Fruit fly (Drosophila melanogaster) Kc167 (cell line): ENCODE measurements around the gene CG11178.

ENCODE experiments used
- Myc ChIP-seq: fragments of >200 bp; optimal IDR thresholded peaks from 2 replicates; lab custom pipeline; 2017; ENCODE audit warnings: missing external identifiers
- Sin3A ChIP-seq: fragments of >200 bp; optimal IDR thresholded peaks from 2 replicates; lab custom pipeline; 2018; ENCODE audit warnings: missing external identifiers
- h ChIP-seq: fragments of >200 bp; optimal IDR thresholded peaks from 3 replicates; lab custom pipeline; 2018; ENCODE audit warnings: missing external identifiers
- insv ChIP-seq: fragments of >200 bp; optimal IDR thresholded peaks from 3 replicates; lab custom pipeline; 2018; ENCODE audit warnings: missing external identifiers
- psq ChIP-seq: fragments of >200 bp; optimal IDR thresholded peaks from 2 replicates; lab custom pipeline; 2017; ENCODE audit warnings: missing external identifiers
- ttk ChIP-seq: sonication (Bioruptor generic); optimal IDR thresholded peaks from 2 replicates; lab custom pipeline; 2017; ENCODE audit warnings: missing external identifiers

Gene CG11178

dm6 chrX:13579322-13579721 lies 26.2 kb upstream of the CG11178 start:
- TF ChIP-seq Myc = no peak
- TF ChIP-seq ttk (lab: Kevin White, UChicago) = no peak
- no peak for TF ChIP-seq insv
- no peak for TF ChIP-seq psq
- no peak for TF ChIP-seq Sin3A
- TF ChIP-seq h (lab: Kevin White, UChicago) = no peak

DNA sequence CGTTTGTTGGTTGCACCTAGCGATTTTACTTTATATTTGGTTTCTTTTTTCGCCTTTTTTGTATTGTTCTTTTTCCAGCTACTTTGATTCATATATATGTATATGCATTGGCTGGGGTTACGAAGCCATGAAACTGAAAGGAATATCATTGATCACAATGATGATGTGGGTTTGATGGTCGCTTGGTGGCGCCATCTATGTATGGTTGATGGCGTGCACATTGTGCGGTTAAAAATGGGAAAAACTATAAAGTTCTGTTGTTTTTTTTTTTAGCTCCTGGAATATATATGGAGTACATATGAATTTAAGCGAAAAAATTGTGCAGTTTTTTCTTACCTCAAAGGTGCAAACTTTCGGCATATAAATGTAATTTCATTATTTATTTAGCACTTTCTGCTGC lies 18.6 kb upstream of the CG11178 start:
- no peak for TF ChIP-seq h (lab: Kevin White, UChicago)
- no peak for TF ChIP-seq Myc
- no peak for TF ChIP-seq ttk (lab: Kevin White, UChicago)
- TF ChIP-seq Sin3A = no peak
- no peak for TF ChIP-seq psq
- TF ChIP-seq insv = no peak

DNA sequence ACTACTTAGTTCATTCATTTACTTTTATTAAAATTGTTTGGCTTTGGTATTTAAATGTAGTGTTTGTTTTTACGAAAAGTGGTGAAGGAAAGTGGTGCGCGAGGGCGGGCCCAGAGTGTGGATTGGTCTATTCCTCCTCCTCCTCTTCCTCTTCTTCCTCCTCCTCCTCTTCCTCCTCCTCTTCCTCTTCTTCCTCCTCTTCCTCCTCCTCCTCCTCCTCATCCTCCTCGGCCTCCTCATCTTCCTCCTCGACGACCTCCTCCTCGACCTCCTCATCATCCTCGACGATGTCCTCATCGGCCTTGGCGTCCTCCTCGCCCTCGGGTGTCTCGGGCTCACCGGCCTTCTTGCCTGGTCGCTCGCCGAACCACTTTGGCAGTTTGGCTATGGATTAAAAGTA lies 11.8 kb upstream of the CG11178 start:
- TF ChIP-seq insv (no peak), h (lab: Kevin White, UChicago) (no peak), Sin3A (no peak), psq (no peak), Myc (no peak), ttk (lab: Kevin White, UChicago) (no peak)

DNA sequence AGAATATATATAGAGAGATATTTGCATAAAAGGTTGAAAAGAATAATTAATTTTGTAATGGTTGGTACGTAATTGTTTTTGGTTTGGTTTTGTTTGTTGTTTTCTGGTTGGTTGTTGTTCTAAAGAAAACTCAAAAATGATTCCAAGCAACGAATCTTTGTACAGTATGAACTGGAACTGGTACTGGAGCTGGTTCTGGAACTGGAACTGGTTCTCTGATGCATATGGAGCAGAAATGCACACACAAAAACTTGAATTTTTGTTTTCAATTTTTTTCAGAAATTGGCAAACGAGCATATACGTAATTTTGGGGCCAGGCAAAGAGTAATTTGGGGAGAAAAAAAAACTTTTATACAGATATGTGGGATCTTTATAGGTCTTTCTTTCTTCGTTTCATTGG lies 7.7 kb upstream of the CG11178 start:
- no peak for TF ChIP-seq ttk (lab: Kevin White, UChicago)
- TF ChIP-seq insv = no peak
- TF ChIP-seq psq = no peak

- TF ChIP-seq ttk (lab: Kevin White, UChicago) (no peak), Sin3A (no peak), h (lab: Kevin White, UChicago) (no peak), psq (no peak), insv (no peak), Myc (no peak)
Measured at dm6 chrX:13602071-13602858, 3.2 kb upstream of the CG11178 start, which contains the start of gene up. TSS of gene up (minus strand) at chrX:13602578.

- no peak for TF ChIP-seq h (lab: Kevin White, UChicago)
- TF ChIP-seq Myc = no peak
- TF ChIP-seq psq = no peak
- TF ChIP-seq ttk (lab: Kevin White, UChicago) = no peak
- no peak for TF ChIP-seq insv
Measured at dm6 chrX:13604499-13604898, 982 bp upstream of the CG11178 start.

- TF ChIP-seq Sin3A (no peak), insv (no peak), ttk (lab: Kevin White, UChicago) (no peak), h (lab: Kevin White, UChicago) (no peak), Myc (no peak), psq (no peak)
Measured at dm6 chrX:13605942-13606491, 536 bp downstream of the CG11178 start.

dm6 chrX:13611884-13612283 lies 6.4 kb downstream of the CG11178 start, which contains the start of the genes Ndc80 and BthD:
TSS of gene Ndc80 (minus strand) at chrX:13612062.
TSS of gene BthD (plus strand) at chrX:13612131.
- TF ChIP-seq Myc (no peak), Sin3A (no peak), h (lab: Kevin White, UChicago) (no peak), insv (no peak), psq (no peak)

- no peak for TF ChIP-seq Myc
- TF ChIP-seq psq = no peak
- TF ChIP-seq Sin3A = no peak
- TF ChIP-seq h (lab: Kevin White, UChicago) = no peak
Measured at dm6 chrX:13615992-13616391, 10.5 kb downstream of the CG11178 start.

DNA sequence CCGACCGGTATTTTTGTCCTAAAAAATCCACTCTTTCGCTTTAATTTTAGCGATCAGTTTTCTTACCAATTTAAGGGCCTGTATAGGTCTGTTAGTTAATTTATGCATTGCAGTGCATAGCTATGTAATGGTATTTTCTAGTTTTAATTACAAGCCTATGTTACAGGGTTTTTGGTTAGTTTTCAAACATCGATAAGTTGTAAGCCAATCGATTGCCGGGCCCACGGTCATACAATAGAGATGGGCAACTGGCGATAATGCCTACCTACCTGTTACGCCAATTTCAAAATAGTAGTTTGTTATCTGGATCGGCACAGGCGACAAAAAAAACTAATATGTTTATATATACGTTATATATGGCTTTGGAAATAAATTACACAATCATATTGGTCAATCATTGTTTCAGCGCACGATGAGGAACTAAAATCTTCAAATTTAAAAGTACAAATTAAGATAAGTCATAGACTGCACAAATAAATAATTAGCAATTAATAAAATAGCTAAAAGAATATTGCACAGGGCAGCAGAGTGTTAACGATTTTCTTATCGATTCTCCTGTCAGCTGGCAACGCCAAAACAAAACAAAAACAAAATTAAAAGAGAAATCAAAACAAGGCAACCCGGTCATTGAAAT lies 11.1 kb downstream of the CG11178 start, which contains the start of the genes tth and Tango2:
tth (minus strand) TSS at position 170 of the 634 bp plus-strand sequence.
Tango2 (plus strand) TSS at position 573 of the 634 bp plus-strand sequence.
- no peak for TF ChIP-seq insv
- no peak for TF ChIP-seq psq
- TF ChIP-seq ttk (lab: Kevin White, UChicago) = no peak
- no peak for TF ChIP-seq h (lab: Kevin White, UChicago)
- TF ChIP-seq Sin3A = no peak
- no peak for TF ChIP-seq Myc

DNA sequence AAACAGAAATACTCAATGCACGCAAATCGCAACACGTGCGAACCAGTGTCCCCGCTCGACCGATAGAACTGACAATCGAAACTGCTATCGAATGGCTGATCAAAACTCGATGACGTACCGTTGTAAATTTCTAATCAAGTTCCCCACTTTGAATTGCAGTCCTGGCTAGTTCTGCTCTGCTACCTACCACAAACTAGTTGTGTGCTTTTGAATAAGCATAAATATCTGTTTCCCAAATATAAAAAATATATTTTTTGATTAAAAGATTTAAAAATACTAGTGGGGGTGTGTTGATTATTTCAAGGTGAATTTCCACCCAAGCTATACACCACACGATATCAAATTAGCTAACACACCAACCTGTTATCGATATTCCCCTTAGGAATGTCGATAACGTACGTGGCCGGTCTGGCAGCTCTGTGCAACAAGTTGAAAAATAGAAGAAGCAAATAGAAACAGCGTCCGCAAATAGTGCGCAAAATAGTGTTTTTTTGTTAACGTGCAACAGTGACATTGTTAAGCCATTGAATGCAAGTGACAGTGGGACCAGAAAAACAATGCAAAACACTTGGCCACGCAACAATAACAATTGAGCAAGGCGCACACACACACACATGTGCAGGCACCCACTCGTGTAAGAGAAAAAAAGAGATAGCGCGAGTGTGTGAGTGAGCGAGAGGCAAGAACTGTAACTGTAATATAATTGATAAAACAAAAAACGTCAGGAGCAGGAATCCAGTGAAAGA lies 19.0 kb downstream of the CG11178 start, which contains the start of the genes CG2691 and NFAT:
CG2691 (minus strand) TSS at position 75 of the 746 bp plus-strand sequence.
NFAT (plus strand) TSS at position 412 of the 746 bp plus-strand sequence.
- TF ChIP-seq Myc (no peak), Sin3A (no peak), insv (no peak), ttk (lab: Kevin White, UChicago) (no peak), h (lab: Kevin White, UChicago) (no peak), psq (no peak)

dm6 chrX:13625080-13625723 lies 19.7 kb downstream of the CG11178 start:
- TF ChIP-seq psq = no peak
